Fruit fly (Drosophila melanogaster): ENCODE results near the gene IFT54.

DNA sequence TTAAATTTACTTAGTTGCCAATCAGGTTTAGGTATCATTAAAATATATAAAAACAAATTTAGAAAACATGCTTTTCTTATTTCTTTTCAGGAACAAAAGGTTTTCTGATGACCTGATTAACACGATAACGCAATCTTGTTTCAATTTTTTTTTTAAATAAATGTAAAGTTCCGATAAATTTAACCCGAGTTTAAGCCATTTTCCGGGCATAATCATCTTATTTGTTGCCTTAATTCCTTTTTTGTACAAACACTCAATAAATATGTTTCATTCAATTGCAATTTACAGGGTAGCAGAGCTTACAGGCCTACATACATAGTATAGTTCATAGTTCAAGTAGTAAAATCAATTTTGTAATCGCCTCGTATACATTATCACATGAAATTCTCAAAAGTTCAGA, 27.3 kb downstream of the IFT54 start:
- TF ChIP-seq CG33017 (tag; optimal IDR thresholded peaks at IDR 0.05) (no peak), CG7101 (tag; optimal IDR thresholded peaks at IDR 0.05) (no peak), CG7045 (GFP tag; optimal IDR thresholded peaks at IDR 0.05) (no peak), CG14711 (tag; optimal IDR thresholded peaks at IDR 0.05) (no peak), kay (GFP tag; ENCODE audit: borderline replicate concordance) (peak; percentile 56)
